Worm (Caenorhabditis elegans) whole organism, late embryonic: ENCODE data around the gene M01H9.3.

ENCODE experiments used
- C38D4.7 ChIP-seq: fragments of 200-800 bp; sonication (Bioruptor generic); optimal IDR thresholded peaks from 2 replicates; lab custom pipeline; 2018; ENCODE audit warnings: mild to moderate bottlenecking, missing genetic modification characterization, moderate library complexity, missing compliant biosample characterization
- F13H6.1 ChIP-seq: sonication (generic microtip); optimal IDR thresholded peaks from 2 replicates; lab custom pipeline; 2016; ENCODE audit warnings: missing genetic modification characterization, missing compliant biosample characterization
- K09A11.1 ChIP-seq: sonication (generic microtip); optimal IDR thresholded peaks from 2 replicates; lab custom pipeline; 2017; ENCODE audit warnings: antibody characterized with exemption, mild to moderate bottlenecking, missing genetic modification characterization, missing compliant biosample characterization; ENCODE audit not compliant: insufficient read depth
- ahr-1 ChIP-seq: sonication (generic microtip); optimal IDR thresholded peaks from 2 replicates; lab custom pipeline; 2016; ENCODE audit warnings: missing genetic modification characterization, missing compliant biosample characterization
- ama-1 ChIP-seq: fragments of 150-350 bp; optimal IDR thresholded peaks from 2 replicates; lab custom pipeline; 2014
- ceh-18 ChIP-seq: sonication (generic microtip); optimal IDR thresholded peaks from 2 replicates; lab custom pipeline; 2016; ENCODE audit warnings: missing genetic modification characterization, missing compliant biosample characterization
- ceh-24 ChIP-seq: sonication (generic microtip); optimal IDR thresholded peaks from 2 replicates; lab custom pipeline; 2016; ENCODE audit warnings: mild to moderate bottlenecking, missing genetic modification characterization, missing compliant biosample characterization
- ceh-31 ChIP-seq: sonication (generic microtip); optimal IDR thresholded peaks from 2 replicates; lab custom pipeline; 2016; ENCODE audit warnings: missing genetic modification characterization, missing compliant biosample characterization
- ceh-45 ChIP-seq: fragments of 200-800 bp; sonication (Bioruptor generic); IDR thresholded peaks from 2 replicates; pipeline ENCODE4 v1.3.6; 2022; ENCODE audit warnings: missing genetic modification reagents, missing genetic modification characterization, missing compliant biosample characterization
- ceh-6 ChIP-seq: fragments of 200-800 bp; sonication (Bioruptor generic); optimal IDR thresholded peaks from 2 replicates; lab custom pipeline; 2018; ENCODE audit warnings: mild to moderate bottlenecking, missing genetic modification characterization, missing compliant biosample characterization
- che-1 ChIP-seq: sonication (generic microtip); optimal IDR thresholded peaks from 2 replicates; lab custom pipeline; 2016; ENCODE audit warnings: mild to moderate bottlenecking, missing genetic modification characterization, missing compliant biosample characterization
- dmd-4 ChIP-seq: sonication (generic microtip); optimal IDR thresholded peaks from 2 replicates; lab custom pipeline; 2016; ENCODE audit warnings: borderline replicate concordance, missing genetic modification characterization, missing compliant biosample characterization
- elt-2 ChIP-seq: sonication (generic microtip); optimal IDR thresholded peaks from 2 replicates; lab custom pipeline; 2016; ENCODE audit warnings: missing genetic modification reagents, missing genetic modification characterization, missing compliant biosample characterization
- ets-4 ChIP-seq: sonication (generic microtip); optimal IDR thresholded peaks from 2 replicates; lab custom pipeline; 2016; ENCODE audit warnings: missing genetic modification characterization, missing compliant biosample characterization
- eyg-1 ChIP-seq: sonication (generic microtip); optimal IDR thresholded peaks from 2 replicates; lab custom pipeline; 2016; ENCODE audit warnings: missing genotype, missing genetic modification characterization, missing compliant biosample characterization
- fkh-6 ChIP-seq: sonication (generic microtip); optimal IDR thresholded peaks from 2 replicates; lab custom pipeline; 2016; ENCODE audit warnings: missing genetic modification characterization, missing compliant biosample characterization
- hlh-15 ChIP-seq: sonication (generic microtip); optimal IDR thresholded peaks from 2 replicates; lab custom pipeline; 2016; ENCODE audit warnings: missing genetic modification characterization, missing compliant biosample characterization
- hlh-8 ChIP-seq: sonication (generic microtip); optimal IDR thresholded peaks from 2 replicates; lab custom pipeline; 2016; ENCODE audit warnings: missing genotype, missing genetic modification characterization, missing compliant biosample characterization
- lim-6 ChIP-seq: sonication (generic microtip); optimal IDR thresholded peaks from 2 replicates; lab custom pipeline; 2016; ENCODE audit warnings: missing genetic modification characterization, missing compliant biosample characterization
- lin-11 ChIP-seq: fragments of 200-800 bp; sonication (Bioruptor generic); optimal IDR thresholded peaks from 2 replicates; lab custom pipeline; 2018; ENCODE audit warnings: mild to moderate bottlenecking, missing genetic modification characterization, missing compliant biosample characterization
- madf-2 ChIP-seq: sonication (generic microtip); optimal IDR thresholded peaks from 2 replicates; lab custom pipeline; 2017; ENCODE audit warnings: missing genetic modification characterization, missing compliant biosample characterization
- mec-3 ChIP-seq: sonication (generic microtip); optimal IDR thresholded peaks from 2 replicates; lab custom pipeline; 2016; ENCODE audit warnings: borderline replicate concordance, missing genetic modification characterization, missing compliant biosample characterization
- nfya-1 ChIP-seq: sonication (generic microtip); optimal IDR thresholded peaks from 2 replicates; lab custom pipeline; 2017; ENCODE audit warnings: missing genetic modification characterization, mild to moderate bottlenecking, missing compliant biosample characterization, antibody characterized with exemption, moderate library complexity
- nhr-11 ChIP-seq: fragments of 150-350 bp; optimal IDR thresholded peaks from 2 replicates; lab custom pipeline; 2014; ENCODE audit warnings: missing biosample characterization, missing genetic modification characterization
- nhr-232 ChIP-seq: sonication (generic microtip); optimal IDR thresholded peaks from 2 replicates; lab custom pipeline; 2016; ENCODE audit warnings: missing genetic modification characterization, missing compliant biosample characterization
- odd-2 ChIP-seq: sonication (generic microtip); optimal IDR thresholded peaks from 2 replicates; lab custom pipeline; 2017; ENCODE audit warnings: antibody characterized with exemption, mild to moderate bottlenecking, missing genetic modification characterization, missing compliant biosample characterization
- pat-9 ChIP-seq: fragments of 200-800 bp; sonication (Bioruptor generic); optimal IDR thresholded peaks from 2 replicates; lab custom pipeline; 2018; ENCODE audit warnings: mild to moderate bottlenecking, missing genetic modification characterization, moderate library complexity, missing compliant biosample characterization
- pax-1 ChIP-seq: fragments of 150-350 bp; optimal IDR thresholded peaks from 2 replicates; lab custom pipeline; 2014; ENCODE audit warnings: missing biosample characterization, missing genetic modification characterization
- pros-1 ChIP-seq: fragments of 150-350 bp; optimal IDR thresholded peaks from 2 replicates; lab custom pipeline; 2014; ENCODE audit warnings: missing biosample characterization, missing genetic modification reagents, missing genetic modification characterization
- ref-2 ChIP-seq: sonication (generic microtip); optimal IDR thresholded peaks from 2 replicates; lab custom pipeline; 2016; ENCODE audit warnings: missing genetic modification characterization, missing compliant biosample characterization
- syd-9 ChIP-seq: sonication (generic microtip); optimal IDR thresholded peaks from 2 replicates; lab custom pipeline; 2016; ENCODE audit warnings: mild to moderate bottlenecking, missing genetic modification characterization, moderate library complexity, missing compliant biosample characterization
- tbx-2 ChIP-seq: sonication (generic microtip); optimal IDR thresholded peaks from 2 replicates; lab custom pipeline; 2016; ENCODE audit warnings: missing genetic modification characterization, missing compliant biosample characterization
- tbx-7 ChIP-seq: sonication (generic microtip); optimal IDR thresholded peaks from 2 replicates; lab custom pipeline; 2016; ENCODE audit warnings: missing genotype, missing genetic modification characterization, missing compliant biosample characterization
- unc-42 ChIP-seq: sonication (generic microtip); optimal IDR thresholded peaks from 2 replicates; lab custom pipeline; 2016; ENCODE audit warnings: missing genotype, missing genetic modification characterization, missing compliant biosample characterization
- unc-55 ChIP-seq: sonication (generic microtip); optimal IDR thresholded peaks from 2 replicates; lab custom pipeline; 2017; ENCODE audit warnings: missing biosample characterization, missing genetic modification reagents, missing genetic modification characterization
- zip-5 ChIP-seq: sonication (generic microtip); optimal IDR thresholded peaks from 2 replicates; lab custom pipeline; 2016; ENCODE audit warnings: missing genetic modification characterization, missing compliant biosample characterization
- ztf-16 ChIP-seq: sonication (generic microtip); optimal IDR thresholded peaks from 2 replicates; lab custom pipeline; 2017; ENCODE audit warnings: missing genetic modification characterization, missing compliant biosample characterization

Gene M01H9.3

ce11 chrIV:4477009-4477471, at the start of gene M01H9.3:
Gene M01H9.3 (minus strand): TSS chrIV:4477059.
- TF ChIP-seq K09A11.1 (tag; lab: Kevin White, UChicago) (no peak), ztf-16 (no peak), mec-3 (tag; lab: Kevin White, UChicago) (no peak), ceh-24 (tag; lab: Kevin White, UChicago) (no peak), ceh-6 (no peak), dmd-4 (no peak), ceh-18 (tag; lab: Kevin White, UChicago) (peak; percentile 82), unc-55 (GFP tag; lab: Kevin White, UChicago) (peak; percentile 51)

DNA sequence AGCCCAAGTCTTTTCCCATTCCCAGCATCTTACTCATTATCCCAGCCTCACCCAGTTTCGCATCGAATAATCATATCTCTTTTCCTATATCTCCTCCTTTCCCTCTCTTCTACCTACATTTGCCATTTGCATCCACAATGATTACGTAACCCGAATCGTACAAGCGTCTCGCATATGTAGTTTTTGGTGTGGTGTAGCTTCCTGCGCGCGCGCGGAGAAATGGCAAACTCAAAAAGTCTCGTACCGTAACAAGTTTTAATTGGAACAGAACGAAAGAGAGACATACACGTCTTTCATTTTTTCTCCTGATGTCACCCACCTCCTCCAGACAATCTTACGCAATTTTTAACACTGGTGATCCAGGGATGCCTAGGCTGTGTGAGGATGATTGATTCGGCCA, 49.2 kb upstream of the M01H9.3 start:
- TF ChIP-seq che-1 (tag; lab: Kevin White, UChicago) (no peak), pax-1 (no peak), nfya-1 (tag; lab: Kevin White, UChicago) (no peak), F13H6.1 (tag; lab: Kevin White, UChicago) (no peak), ceh-45 (GFP tag; lab: Robert Waterston, UW) (no peak), ceh-31 (tag; lab: Kevin White, UChicago) (no peak), dmd-4 (no peak), lin-11 (no peak), unc-55 (GFP tag; lab: Kevin White, UChicago) (no peak), elt-2 (tag; lab: Kevin White, UChicago) (no peak), mec-3 (tag; lab: Kevin White, UChicago) (no peak), nhr-232 (tag; lab: Kevin White, UChicago) (no peak), syd-9 (no peak), pat-9 (tag; lab: Kevin White, UChicago) (no peak), hlh-15 (tag; lab: Kevin White, UChicago) (no peak)

DNA sequence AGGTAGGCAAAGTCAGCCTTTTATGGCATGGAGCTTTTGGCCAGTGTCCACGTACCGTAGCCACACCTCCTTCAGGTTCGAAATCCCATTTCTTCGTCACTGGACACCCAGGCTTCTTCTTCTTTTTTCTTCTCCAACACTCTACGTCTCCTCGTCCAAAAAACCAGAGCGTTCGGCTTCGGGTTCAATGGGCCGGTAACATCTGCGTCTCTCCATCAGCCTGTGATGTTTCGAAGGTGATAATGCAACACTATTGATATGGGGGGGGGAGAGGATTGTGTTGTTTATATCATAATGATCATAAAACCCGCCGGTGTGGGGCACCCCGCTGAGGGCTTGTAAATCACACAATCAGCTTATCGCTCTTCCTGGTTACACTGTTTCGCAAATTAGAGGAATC, 48.1 kb upstream of the M01H9.3 start, which contains the start of gene ZK180.6:
Gene ZK180.6 (minus strand): TSS at position 101 of the 400 bp plus-strand sequence.
- no peak for TF ChIP-seq lim-6 (tag; lab: Kevin White, UChicago)
- no peak for TF ChIP-seq eyg-1 (tag; lab: Kevin White, UChicago)
- no peak for TF ChIP-seq ets-4 (tag; lab: Kevin White, UChicago)
- TF ChIP-seq tbx-2 (tag; lab: Kevin White, UChicago): no peak
- no peak for TF ChIP-seq che-1 (tag; lab: Kevin White, UChicago)
- TF ChIP-seq hlh-8 (tag; lab: Kevin White, UChicago): no peak
- no peak for TF ChIP-seq dmd-4
- TF ChIP-seq C38D4.7 (GFP tag; lab: Kevin White, UChicago): no peak
- no peak for TF ChIP-seq madf-2
- TF ChIP-seq ref-2: no peak
- TF ChIP-seq odd-2: no peak
- TF ChIP-seq tbx-7 (tag; lab: Kevin White, UChicago): no peak

- TF ChIP-seq ztf-16: no peak
- no peak for TF ChIP-seq ama-1
- TF ChIP-seq tbx-7 (tag; lab: Kevin White, UChicago): no peak
- TF ChIP-seq zip-5: no peak
- no peak for TF ChIP-seq F13H6.1 (tag; lab: Kevin White, UChicago)
- TF ChIP-seq fkh-6 (tag; lab: Kevin White, UChicago): no peak
- no peak for TF ChIP-seq nhr-11 (tag; lab: Kevin White, UChicago)
- no peak for TF ChIP-seq lim-6 (tag; lab: Kevin White, UChicago)
- no peak for TF ChIP-seq ceh-6
- no peak for TF ChIP-seq pros-1 (tag; lab: Kevin White, UChicago)
- TF ChIP-seq unc-42: no peak
- TF ChIP-seq elt-2 (tag; lab: Kevin White, UChicago): no peak
- no peak for TF ChIP-seq ets-4 (tag; lab: Kevin White, UChicago)
- no peak for TF ChIP-seq C38D4.7 (GFP tag; lab: Kevin White, UChicago)
- no peak for TF ChIP-seq ceh-31 (tag; lab: Kevin White, UChicago)
- TF ChIP-seq ahr-1 (tag; lab: Kevin White, UChicago): no peak
- TF ChIP-seq, all 69 proteins: peak for 0
These were observed 46.6 kb upstream of the M01H9.3 start for ce11 chrIV:4523461-4523860.
